Fruit fly (Drosophila melanogaster) Kc167 (cell line): Measurements from ENCODE around the gene bab1.

Source experiments
- Myc ChIP-seq: fragments of >200 bp; optimal IDR thresholded peaks from 2 replicates; lab custom pipeline; 2017; ENCODE audit warnings: missing external identifiers
- psq ChIP-seq: fragments of >200 bp; optimal IDR thresholded peaks from 2 replicates; lab custom pipeline; 2017; ENCODE audit warnings: missing external identifiers
- ttk ChIP-seq: sonication (Bioruptor generic); optimal IDR thresholded peaks from 2 replicates; lab custom pipeline; 2017; ENCODE audit warnings: missing external identifiers

DNA sequence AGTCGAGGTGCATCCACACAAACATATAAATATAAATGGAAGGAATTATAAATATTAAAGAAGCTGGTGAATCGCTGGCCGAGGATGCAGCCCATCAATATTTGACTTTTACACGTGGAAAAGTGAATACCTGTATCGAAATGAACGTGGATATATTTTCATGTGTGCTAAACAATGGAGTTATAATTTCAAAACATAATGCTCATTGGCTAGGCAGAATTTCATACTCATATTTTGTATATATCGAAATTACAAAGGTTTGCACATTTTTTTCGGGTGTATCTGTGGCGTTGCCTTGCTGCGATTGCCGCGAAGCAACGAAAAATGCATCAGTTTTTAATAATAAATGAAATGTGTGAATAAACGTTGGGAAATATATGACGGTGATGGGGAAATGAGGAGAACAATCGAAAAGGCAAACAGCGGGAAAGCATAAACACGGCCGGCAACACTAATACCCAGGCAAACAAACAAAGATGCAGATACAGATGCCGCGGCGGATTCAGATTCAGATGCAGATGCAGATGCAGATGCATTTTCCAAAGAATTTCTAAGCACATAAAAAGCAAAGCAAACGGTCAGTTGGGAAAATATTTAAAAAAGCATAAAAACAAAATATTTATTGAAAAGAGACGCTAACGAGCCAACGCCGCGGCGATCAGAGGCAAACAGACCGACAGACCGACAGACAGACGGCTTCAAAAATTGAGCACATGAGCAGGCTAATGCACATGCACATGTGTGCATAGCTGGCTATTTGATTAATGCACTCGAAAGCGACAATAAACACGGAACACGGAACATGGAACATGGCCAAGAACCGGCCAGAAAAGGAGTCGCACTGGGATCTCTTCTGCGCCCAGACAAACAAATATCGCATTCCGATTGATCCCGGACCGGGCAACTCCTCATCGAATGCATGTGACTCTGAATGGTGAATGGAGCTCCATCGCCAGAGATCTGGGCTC is 3.7 kb downstream of the bab1 start:
- TF ChIP-seq Myc (lab: Kevin White, UChicago) (no peak), psq (lab: Kevin White, UChicago) (no peak), ttk (lab: Kevin White, UChicago) (no peak)
